Fruit fly (Drosophila melanogaster): ENCODE measurements around the gene CG10154.

Gene CG10154

dm6 chr3L:13476566-13477452 lies 39.9 kb upstream of the CG10154 start (continued):
- no peak for TF ChIP-seq ash1 (GFP tag; optimal IDR thresholded peaks at IDR 0.05)
- TF ChIP-seq salm (tag; optimal IDR thresholded peaks at IDR 0.05), result peak; percentile 77
- TF ChIP-seq dysf (GFP tag; IDR thresholded peaks at IDR 0.05), result peak; percentile 94
- no peak for TF ChIP-seq vnd (GFP tag; IDR thresholded peaks at IDR 0.05; ENCODE audit: partially characterized antibody)
- TF ChIP-seq CG31388 (GFP tag; optimal IDR thresholded peaks at IDR 0.05), result peak; percentile 69
- TF ChIP-seq CG7271 (tag; optimal IDR thresholded peaks at IDR 0.05), result no peak
- peak; percentile 91 for TF ChIP-seq CG4424 (GFP tag; optimal IDR thresholded peaks at IDR 0.05)
- no peak for TF ChIP-seq maf-S (GFP tag; optimal IDR thresholded peaks at IDR 0.05)
- TF ChIP-seq YL-1 (GFP tag; optimal IDR thresholded peaks at IDR 0.05), result peak; percentile 62
- peak; percentile 54 for TF ChIP-seq TFAM (GFP tag; optimal IDR thresholded peaks at IDR 0.05)
- TF ChIP-seq tio (GFP tag; optimal IDR thresholded peaks at IDR 0.05), result peak; percentile 90
- TF ChIP-seq p53 (GFP tag; optimal IDR thresholded peaks at IDR 0.05), result no peak
- no peak for TF ChIP-seq Tbp (GFP tag; optimal IDR thresholded peaks at IDR 0.05)
- peak; percentile 78 for TF ChIP-seq CG5245 (GFP tag; optimal IDR thresholded peaks at IDR 0.05)
- TF ChIP-seq seq (GFP tag; IDR thresholded peaks at IDR 0.05), result peak; percentile 84
- TF ChIP-seq odd (GFP tag; optimal IDR thresholded peaks at IDR 0.05), result peak; percentile 85
- TF ChIP-seq CG12769 (tag; optimal IDR thresholded peaks at IDR 0.05), result peak; percentile 39
- peak; percentile 63 for TF ChIP-seq tup (GFP tag; optimal IDR thresholded peaks at IDR 0.05)
- TF ChIP-seq ato (GFP tag; IDR thresholded peaks at IDR 0.05; ENCODE audit: partially characterized antibody), result no peak
- peak; percentile 89 for TF ChIP-seq CG18599 (GFP tag; optimal IDR thresholded peaks at IDR 0.05)
- TF ChIP-seq Meics (GFP tag; optimal IDR thresholded peaks at IDR 0.05), result peak; percentile 92
- peak; percentile 69 for TF ChIP-seq CG1647 (GFP tag; optimal IDR thresholded peaks at IDR 0.05)
- peak; percentile 68 for TF ChIP-seq Fer2 (tag; optimal IDR thresholded peaks at IDR 0.05)
- TF ChIP-seq CG5180 (GFP tag; optimal IDR thresholded peaks at IDR 0.05), result peak; percentile 85
- TF ChIP-seq prd (optimal IDR thresholded peaks at IDR 0.05), result no peak
- peak; percentile 86 for TF ChIP-seq prd (GFP tag; IDR thresholded peaks at IDR 0.05)
- TF ChIP-seq chm (GFP tag; IDR thresholded peaks at IDR 0.05), result peak; percentile 39; the same call in 1 of the 2 replicates
- TF ChIP-seq Lim3 (GFP tag; IDR thresholded peaks at IDR 0.05), result no peak
- TF ChIP-seq bowl (GFP tag; IDR thresholded peaks at IDR 0.05), result no peak
- TF ChIP-seq jigr1 (GFP tag; IDR thresholded peaks at IDR 0.05), result peak; percentile 77
- peak; percentile 88 for TF ChIP-seq Hr3 (GFP tag; optimal IDR thresholded peaks at IDR 0.05)
- TF ChIP-seq Poxn (GFP tag; IDR thresholded peaks at IDR 0.05), result peak; percentile 73
- TF ChIP-seq CG10431 (GFP tag; optimal IDR thresholded peaks at IDR 0.05), result peak; percentile 38
- peak; percentile 80 for TF ChIP-seq jing (GFP tag; optimal IDR thresholded peaks at IDR 0.05)
- peak; percentile 81 for TF ChIP-seq E2f1 (GFP tag; IDR thresholded peaks at IDR 0.05)
- TF ChIP-seq CG3995 (GFP tag; optimal IDR thresholded peaks at IDR 0.05), result peak; percentile 48
- peak; percentile 37 for TF ChIP-seq CG10565 (GFP tag; optimal IDR thresholded peaks at IDR 0.05)
- peak; percentile 77 for TF ChIP-seq gce (GFP tag; IDR thresholded peaks at IDR 0.05)
- TF ChIP-seq HLH4C (GFP tag; IDR thresholded peaks at IDR 0.05; ENCODE audit: partially characterized antibody), result no peak
- no peak for TF ChIP-seq HLHmδ (GFP tag; optimal IDR thresholded peaks at IDR 0.05)
- no peak for TF ChIP-seq bigmax (GFP tag; optimal IDR thresholded peaks at IDR 0.05)
- peak; percentile 94 for TF ChIP-seq Asciz (GFP tag; optimal IDR thresholded peaks at IDR 0.05)
- TF ChIP-seq CG13894 (tag; optimal IDR thresholded peaks at IDR 0.05), result no peak
- peak; percentile 89 for TF ChIP-seq tgo (GFP tag; IDR thresholded peaks at IDR 0.05)
- TF ChIP-seq run (tag; optimal IDR thresholded peaks at IDR 0.05), result peak; percentile 81
- peak; percentile 99 for TF ChIP-seq yki (optimal IDR thresholded peaks at IDR 0.05)
- peak; percentile 77 for TF ChIP-seq NFAT (GFP tag; IDR thresholded peaks at IDR 0.05)
- TF ChIP-seq B-H1 (GFP tag; IDR thresholded peaks at IDR 0.05), result peak; percentile 78
- TF ChIP-seq disco-r (GFP tag; optimal IDR thresholded peaks at IDR 0.05), result peak; percentile 47
- TF ChIP-seq CG4707 (GFP tag; optimal IDR thresholded peaks at IDR 0.05), result peak; percentile 59
